5 worm cellular contexts compared by ENCODE assay signal in genomic region chrIV:4473767-4474166, ce11.
TF ChIP-seq lines count a peak whose summit lies in the region.

No protein-coding gene starts in this region.

TF ChIP-seq in whole organism, L1 larva, 84 proteins besides CTCF, POLR2A, EP300 and RAD21:
- no peak for TF ChIP-seq nhr-28 (tag; optimal IDR thresholded peaks at IDR 0.05; lab: Kevin White, UChicago)
- TF ChIP-seq lin-35 (GFP tag; optimal IDR thresholded peaks at IDR 0.05; lab: Kevin White, UChicago): no peak
- TF ChIP-seq unc-62 (GFP tag; optimal IDR thresholded peaks at IDR 0.05; lab: Kevin White, UChicago): no peak
- no peak for TF ChIP-seq egl-13 (tag; optimal IDR thresholded peaks at IDR 0.05; lab: Kevin White, UChicago)
- no peak for TF ChIP-seq ets-5 (GFP tag; IDR thresholded peaks at IDR 0.05; lab: Robert Waterston, UW)
- TF ChIP-seq nhr-19 (GFP tag; conservative IDR thresholded peaks at IDR 0.05; lab: Robert Waterston, UW): peak; percentile 27; the same call in 1 of the 2 replicates
- peak; percentile 45 for TF ChIP-seq lin-14 (GFP tag; optimal IDR thresholded peaks at IDR 0.05; lab: Kevin White, UChicago)
- no peak for TF ChIP-seq tbx-2 (tag; optimal IDR thresholded peaks at IDR 0.05; lab: Kevin White, UChicago)
- no peak for TF ChIP-seq sup-37 (GFP tag; optimal IDR thresholded peaks at IDR 0.05; lab: Kevin White, UChicago)
- TF ChIP-seq snu-23 (GFP tag; optimal IDR thresholded peaks at IDR 0.05; lab: Kevin White, UChicago): no peak
- peak; percentile 30 for TF ChIP-seq nhr-71 (tag; optimal IDR thresholded peaks at IDR 0.05; lab: Kevin White, UChicago)
- peak; percentile 1 for TF ChIP-seq nhr-85 (tag; lab: Kevin White, UChicago)
- no peak for TF ChIP-seq pag-3 (tag; optimal IDR thresholded peaks at IDR 0.05; lab: Kevin White, UChicago; ENCODE audit: borderline replicate concordance, insufficient read depth)
- TF ChIP-seq ceh-8 (GFP tag; optimal IDR thresholded peaks at IDR 0.05; lab: Kevin White, UChicago): no peak
- TF ChIP-seq efl-1 (optimal IDR thresholded peaks at IDR 0.05; lab: Kevin White, UChicago): no peak
- TF ChIP-seq efl-1 (GFP tag; optimal IDR thresholded peaks at IDR 0.05 in 1 of 2; lab: Kevin White, UChicago): peak in 1 of 2 experiments; percentile 55
- no peak for TF ChIP-seq nhr-77 (tag; optimal IDR thresholded peaks at IDR 0.05; lab: Kevin White, UChicago)
- TF ChIP-seq pax-3 (tag; optimal IDR thresholded peaks at IDR 0.05; lab: Kevin White, UChicago): no peak
- no peak for TF ChIP-seq ztf-11 (tag; optimal IDR thresholded peaks at IDR 0.05; lab: Kevin White, UChicago)

TF ChIP-seq in whole organism, L2 larva, 48 proteins besides CTCF, POLR2A, EP300 and RAD21:
- TF ChIP-seq ceh-16 (tag; optimal IDR thresholded peaks at IDR 0.05; lab: Kevin White, UChicago): no peak
- peak; percentile 12 for TF ChIP-seq nhr-129 (tag; optimal IDR thresholded peaks at IDR 0.05; lab: Kevin White, UChicago)
- TF ChIP-seq skn-1 (tag; optimal IDR thresholded peaks at IDR 0.05; lab: Kevin White, UChicago): no peak
- TF ChIP-seq ztf-1 (GFP tag; conservative IDR thresholded peaks at IDR 0.05; lab: Robert Waterston, UW): 0 out of 2 replicates have a peak, but pooled peaks have one; percentile 34

TF ChIP-seq in whole organism, L3 larva, 47 proteins besides CTCF, POLR2A, EP300 and RAD21:
- TF ChIP-seq nhr-67 (tag; optimal IDR thresholded peaks at IDR 0.05; lab: Kevin White, UChicago) (no peak), lin-15B (tag; optimal IDR thresholded peaks at IDR 0.05; lab: Kevin White, UChicago) (no peak), nhr-25 (tag; optimal IDR thresholded peaks at IDR 0.05; lab: Kevin White, UChicago) (peak; percentile 14), elt-2 (tag; optimal IDR thresholded peaks at IDR 0.05; lab: Kevin White, UChicago) (peak; percentile 4), ama-1 (optimal IDR thresholded peaks at IDR 0.05; lab: Kevin White, UChicago) (peak; percentile 83), lsy-12 (tag; optimal IDR thresholded peaks at IDR 0.05; lab: Kevin White, UChicago) (peak; percentile 19), daf-12 (tag; optimal IDR thresholded peaks at IDR 0.05; lab: Kevin White, UChicago) (no peak), nhr-23 (tag; optimal IDR thresholded peaks at IDR 0.05; lab: Kevin White, UChicago) (peak; percentile 12), sea-2 (GFP tag; optimal IDR thresholded peaks at IDR 0.05; lab: Kevin White, UChicago) (no peak)

TF ChIP-seq in whole organism, L4 larva, 104 proteins besides CTCF, POLR2A, EP300 and RAD21:
- TF ChIP-seq T26A8.4 (GFP tag; IDR thresholded peaks at IDR 0.05; lab: Robert Waterston, UW) (peak; percentile 36; the same call in 1 of the 2 replicates), mxl-3 (GFP tag; optimal IDR thresholded peaks at IDR 0.05; lab: Kevin White, UChicago) (peak; percentile 24), hif-1 (tag; optimal IDR thresholded peaks at IDR 0.05; lab: Kevin White, UChicago) (peak in 1 of 2 experiments; percentile 16), set-16 (GFP tag; IDR thresholded peaks at IDR 0.05; lab: Robert Waterston, UW) (peak; percentile 65), madf-9 (GFP tag; conservative IDR thresholded peaks at IDR 0.05; lab: Robert Waterston, UW) (0 out of 2 replicates have a peak, but pooled peaks have one; percentile 25), hlh-11 (tag; optimal IDR thresholded peaks at IDR 0.05; lab: Kevin White, UChicago) (peak; percentile 58), Y48G9A.11 (GFP tag; IDR thresholded peaks at IDR 0.05; lab: Robert Waterston, UW) (0 out of 2 replicates have a peak, but pooled peaks have one; percentile 5), skn-1 (tag; optimal IDR thresholded peaks at IDR 0.05; lab: Kevin White, UChicago) (no peak), ctbp-1 (GFP tag; IDR thresholded peaks at IDR 0.05; lab: Robert Waterston, UW) (0 out of 2 replicates have a peak, but pooled peaks have one; percentile 32), mdt-29 (GFP tag; IDR thresholded peaks at IDR 0.05; lab: Robert Waterston, UW) (peak; percentile 28; the same call in 1 of the 2 replicates), egl-43 (GFP tag; IDR thresholded peaks at IDR 0.05; lab: Robert Waterston, UW) (0 out of 2 replicates have a peak, but pooled peaks have one; percentile 41), spr-1 (tag; optimal IDR thresholded peaks at IDR 0.05; lab: Kevin White, UChicago) (no peak), sdz-12 (GFP tag; optimal IDR thresholded peaks at IDR 0.05; lab: Kevin White, UChicago) (peak; percentile 45), aly-2 (tag; optimal IDR thresholded peaks at IDR 0.05; lab: Kevin White, UChicago) (no peak), pha-4 (GFP tag; IDR thresholded peaks at IDR 0.05; lab: Robert Waterston, UW) (peak; percentile 9; the same call in 1 of the 2 replicates), pha-4 (tag; optimal IDR thresholded peaks at IDR 0.05; lab: Kevin White, UChicago) (no peak), lim-7 (GFP tag; IDR thresholded peaks at IDR 0.05; lab: Robert Waterston, UW) (0 out of 2 replicates have a peak, but pooled peaks have one; percentile 27), hmg-1.1 (GFP tag; IDR thresholded peaks at IDR 0.05; lab: Robert Waterston, UW) (0 out of 2 replicates have a peak, but pooled peaks have one; percentile 13), nhr-41 (GFP tag; IDR thresholded peaks at IDR 0.05; lab: Robert Waterston, UW) (no peak), ZK337.2 (GFP tag; IDR thresholded peaks at IDR 0.05; lab: Robert Waterston, UW) (no peak)

TF ChIP-seq in whole organism, young adult, 124 proteins besides CTCF, POLR2A, EP300 and RAD21 (continues in another document):
- TF ChIP-seq cebp-1 (GFP tag; IDR thresholded peaks at IDR 0.05; lab: Robert Waterston, UW) (no peak; the same call in 1 of the 2 replicates), cebp-1 (tag; optimal IDR thresholded peaks at IDR 0.05; lab: Kevin White, UChicago) (peak; percentile 66), egrh-3 (GFP tag; IDR thresholded peaks at IDR 0.05; lab: Robert Waterston, UW) (peak; percentile 51; the same call in 1 of the 2 replicates), F39B2.1 (GFP tag; IDR thresholded peaks at IDR 0.05; lab: Robert Waterston, UW) (no peak), K11D2.4 (GFP tag; IDR thresholded peaks at IDR 0.05; lab: Robert Waterston, UW) (peak; percentile 12; the same call in 1 of the 2 replicates), hrde-1 (tag; optimal IDR thresholded peaks at IDR 0.05; lab: Kevin White, UChicago; ENCODE audit: borderline replicate concordance) (no peak), bed-2 (GFP tag; IDR thresholded peaks at IDR 0.05; lab: Robert Waterston, UW) (no peak), lsy-27 (tag; optimal IDR thresholded peaks at IDR 0.05; lab: Kevin White, UChicago; ENCODE audit: borderline replicate concordance, insufficient read depth) (no peak), F57C9.4 (tag; optimal IDR thresholded peaks at IDR 0.05; lab: Kevin White, UChicago) (no peak), D2030.7 (GFP tag; IDR thresholded peaks at IDR 0.05; lab: Robert Waterston, UW) (no peak), madf-10 (tag; optimal IDR thresholded peaks at IDR 0.05; lab: Kevin White, UChicago) (no peak), B0336.3 (GFP tag; IDR thresholded peaks at IDR 0.05; lab: Robert Waterston, UW) (peak; percentile 64), him-1 (tag; optimal IDR thresholded peaks at IDR 0.05; lab: Kevin White, UChicago) (no peak), ztf-3 (GFP tag; optimal IDR thresholded peaks at IDR 0.05; lab: Kevin White, UChicago) (no peak), chd-7 (tag; optimal IDR thresholded peaks at IDR 0.05; lab: Kevin White, UChicago) (peak; percentile 30), lin-26 (GFP tag; IDR thresholded peaks at IDR 0.05; lab: Robert Waterston, UW) (no peak), Y67H2A.10 (GFP tag; conservative IDR thresholded peaks at IDR 0.05; lab: Robert Waterston, UW) (no peak), madf-8 (GFP tag; conservative IDR thresholded peaks at IDR 0.05; lab: Robert Waterston, UW) (no peak), F49E8.2 (tag; optimal IDR thresholded peaks at IDR 0.05; lab: Kevin White, UChicago; ENCODE audit: insufficient read depth) (no peak), nhr-80 (tag; optimal IDR thresholded peaks at IDR 0.05; lab: Kevin White, UChicago) (no peak), ztf-26 (tag; optimal IDR thresholded peaks at IDR 0.05; lab: Kevin White, UChicago) (peak; percentile 50), dox-1 (GFP tag; IDR thresholded peaks at IDR 0.05; lab: Robert Waterston, UW) (peak; percentile 51; the same call in 1 of the 2 replicates), rcor-1 (GFP tag; IDR thresholded peaks at IDR 0.05; lab: Robert Waterston, UW) (no peak), tlf-1 (GFP tag; optimal IDR thresholded peaks at IDR 0.05; lab: Kevin White, UChicago) (no peak), ztf-18 (tag; optimal IDR thresholded peaks at IDR 0.05; lab: Kevin White, UChicago) (no peak), ceh-100 (GFP tag; IDR thresholded peaks at IDR 0.05; lab: Robert Waterston, UW) (no peak), somi-1 (GFP tag; optimal IDR thresholded peaks at IDR 0.05; lab: Kevin White, UChicago) (peak; percentile 16), snpc-4 (GFP tag; optimal IDR thresholded peaks at IDR 0.05; lab: Kevin White, UChicago) (no peak), snpc-4 (tag; optimal IDR thresholded peaks at IDR 0.05; lab: Kevin White, UChicago) (no peak), ceh-27 (GFP tag; optimal IDR thresholded peaks at IDR 0.05; lab: Kevin White, UChicago) (peak; percentile 1), hmg-1.2 (GFP tag; IDR thresholded peaks at IDR 0.05; lab: Robert Waterston, UW) (no peak), attf-5 (GFP tag; optimal IDR thresholded peaks at IDR 0.05; lab: Kevin White, UChicago) (no peak), zfh-2 (GFP tag; conservative IDR thresholded peaks at IDR 0.05; lab: Robert Waterston, UW) (peak; percentile 79), K12H6.12 (tag; optimal IDR thresholded peaks at IDR 0.05; lab: Kevin White, UChicago) (peak; percentile 6), atf-7 (tag; optimal IDR thresholded peaks at IDR 0.05; lab: Kevin White, UChicago) (peak; percentile 60), mcd-1 (GFP tag; IDR thresholded peaks at IDR 0.05; lab: Robert Waterston, UW) (0 out of 2 replicates have a peak, but pooled peaks have one; percentile 26), ceh-40 (GFP tag; IDR thresholded peaks at IDR 0.05; lab: Robert Waterston, UW) (no peak), aptf-2 (GFP tag; conservative IDR thresholded peaks at IDR 0.05; lab: Robert Waterston, UW) (no peak), B0019.2 (GFP tag; conservative IDR thresholded peaks at IDR 0.05; lab: Robert Waterston, UW) (no peak), pha-4 (tag; optimal IDR thresholded peaks at IDR 0.05; lab: Kevin White, UChicago) (no peak), Y56A3A.18 (GFP tag; IDR thresholded peaks at IDR 0.05; lab: Robert Waterston, UW) (no peak), lag-1 (GFP tag; IDR thresholded peaks at IDR 0.05; lab: Robert Waterston, UW) (no peak), unc-130 (GFP tag; optimal IDR thresholded peaks at IDR 0.05; lab: Kevin White, UChicago) (no peak), B0261.1 (tag; optimal IDR thresholded peaks at IDR 0.05; lab: Kevin White, UChicago) (no peak), nhr-27 (tag; optimal IDR thresholded peaks at IDR 0.05; lab: Kevin White, UChicago) (no peak)
